Worm (Caenorhabditis elegans) whole organism, midembryonic: Measurements from ENCODE around the gene F14H8.8.

Experiments used
- cog-1 ChIP-seq: sonication (generic microtip); optimal IDR thresholded peaks from 2 replicates; lab custom pipeline; 2016; ENCODE audit warnings: missing genetic modification characterization, missing compliant biosample characterization
- flt-1 ChIP-seq: fragments of 200-800 bp; sonication (Bioruptor generic); IDR thresholded peaks from 2 replicates; pipeline ENCODE4 v1.3.6; 2022; ENCODE audit warnings: missing genetic modification characterization, missing compliant biosample characterization
- klf-2 ChIP-seq: fragments of 200-800 bp; sonication (Bioruptor generic); conservative IDR thresholded peaks from 2 replicates; pipeline ENCODE4 v1.3.6; 2022; ENCODE audit warnings: missing genetic modification reagents, missing genetic modification characterization, missing compliant biosample characterization
- med-1 ChIP-seq: sonication (generic microtip); optimal IDR thresholded peaks from 2 replicates; lab custom pipeline; 2017; ENCODE audit warnings: missing genetic modification characterization, mild to moderate bottlenecking, missing compliant biosample characterization, antibody characterized with exemption, missing genetic modification reagents; ENCODE audit not compliant: insufficient read depth
- ref-1 ChIP-seq: fragments of 200-800 bp; sonication (Bioruptor generic); conservative IDR thresholded peaks from 2 replicates; pipeline ENCODE4 v1.3.6; 2022; ENCODE audit warnings: missing genetic modification reagents, missing genetic modification characterization, missing compliant biosample characterization
- tab-1 ChIP-seq: fragments of 200-800 bp; sonication (Bioruptor generic); IDR thresholded peaks from 2 replicates; pipeline ENCODE4 v1.3.6; 2022; ENCODE audit warnings: missing genetic modification characterization, missing compliant biosample characterization
- ztf-23 ChIP-seq: fragments of 200-800 bp; sonication (Bioruptor generic); IDR thresholded peaks from 2 replicates; pipeline ENCODE4 v1.3.6; 2022; ENCODE audit warnings: missing genetic modification reagents, missing genetic modification characterization, missing compliant biosample characterization
- ztf-29 ChIP-seq: fragments of 200-800 bp; sonication (Bioruptor generic); IDR thresholded peaks from 2 replicates; pipeline ENCODE4 v1.3.6; 2022; ENCODE audit warnings: missing genetic modification reagents, missing genetic modification characterization, missing compliant biosample characterization

DNA sequence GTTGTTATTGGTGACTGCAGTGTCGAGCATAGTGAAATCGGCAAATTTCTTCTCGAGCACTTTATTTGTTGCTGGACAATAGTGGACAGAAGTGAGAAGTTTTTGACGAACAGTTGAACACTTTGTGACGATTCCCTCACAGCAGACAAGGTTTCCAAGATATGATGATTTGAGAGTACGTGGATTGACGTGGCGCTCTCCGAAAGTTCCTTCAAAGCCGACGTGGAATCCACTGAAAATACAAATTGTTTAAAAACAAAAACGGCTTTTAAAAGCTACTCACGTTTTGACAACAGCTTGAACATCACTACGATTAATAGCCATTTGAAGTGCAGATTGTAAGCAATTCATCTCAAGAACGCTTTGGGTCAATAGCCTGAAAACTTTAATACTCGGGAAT lies 29.7 kb downstream of the F14H8.8 start:
- TF ChIP-seq klf-2 (GFP tag; lab: Robert Waterston, UW) (no peak), ztf-23 (GFP tag; lab: Robert Waterston, UW) (no peak), cog-1 (no peak), flt-1 (GFP tag; lab: Robert Waterston, UW) (no peak), med-1 (GFP tag; lab: Kevin White, UChicago) (no peak), ref-1 (no peak), ztf-29 (no peak), tab-1 (GFP tag; lab: Robert Waterston, UW) (no peak)
